Fruit fly (Drosophila melanogaster) whole organism, embryonic: ENCODE results near the gene vsg.

Experiments
- BEAF-32 ChIP-seq: fragments of 200-800 bp; sonication (Bioruptor generic); optimal IDR thresholded peaks from 3 replicates; lab custom pipeline; 2017; ENCODE audit warnings: missing biosample characterization, missing genetic modification characterization, mild to moderate bottlenecking, moderate library complexity, missing genetic modification reagents
- Bdp1 ChIP-seq: fragments of 200-800 bp; sonication (Bioruptor generic); optimal IDR thresholded peaks from 3 replicates; lab custom pipeline; 2016; ENCODE audit warnings: missing biosample characterization, missing genetic modification characterization
- CG10209 ChIP-seq: fragments of 200-800 bp; sonication (Bioruptor generic); optimal IDR thresholded peaks from 3 replicates; lab custom pipeline; 2017; ENCODE audit warnings: missing biosample characterization, mild to moderate bottlenecking, missing genetic modification characterization, missing genetic modification reagents
- CG11247 ChIP-seq: fragments of 200-800 bp; sonication (Bioruptor generic); IDR thresholded peaks from 2 replicates; pipeline ENCODE4 v1.3.6; 2022; ENCODE audit warnings: missing biosample characterization, missing genetic modification characterization
- CG12104 ChIP-seq: fragments of 200-800 bp; sonication (Bioruptor generic); optimal IDR thresholded peaks from 3 replicates; lab custom pipeline; 2016; ENCODE audit warnings: missing biosample characterization, missing genetic modification characterization
- CG14050 ChIP-seq: fragments of 200-800 bp; sonication (Bioruptor generic); IDR thresholded peaks from 3 replicates; pipeline ENCODE4 v1.3.6; 2022; ENCODE audit warnings: missing biosample characterization, missing genetic modification characterization
- CG16815 ChIP-seq: fragments of 200-800 bp; sonication (Bioruptor generic); optimal IDR thresholded peaks from 3 replicates; lab custom pipeline; 2017; ENCODE audit warnings: missing biosample characterization, mild to moderate bottlenecking, missing genetic modification characterization
- CG17361 ChIP-seq: fragments of 200-800 bp; sonication (Bioruptor generic); IDR thresholded peaks from 3 replicates; pipeline ENCODE4 v1.3.6; 2022; ENCODE audit warnings: missing biosample characterization, missing genetic modification characterization
- CG2129 ChIP-seq: fragments of 200-800 bp; sonication (Bioruptor generic); IDR thresholded peaks from 2 replicates; pipeline ENCODE4 v1.3.6; 2022; ENCODE audit warnings: missing biosample characterization, missing genetic modification characterization; ENCODE audit not compliant: partially characterized antibody
- CG2678 ChIP-seq: fragments of 200-800 bp; sonication (Bioruptor generic); optimal IDR thresholded peaks from 3 replicates; lab custom pipeline; 2019; ENCODE audit warnings: missing biosample characterization, mild to moderate bottlenecking, missing genetic modification characterization, moderate library complexity
- CG32767 ChIP-seq: fragments of 200-800 bp; sonication (Bioruptor generic); IDR thresholded peaks from 2 replicates; pipeline ENCODE4 v1.3.6; 2022; ENCODE audit warnings: missing biosample characterization, missing genetic modification characterization
- CG33557 ChIP-seq: fragments of 200-800 bp; sonication (Bioruptor generic); optimal IDR thresholded peaks from 2 replicates; lab custom pipeline; 2019; ENCODE audit warnings: missing biosample characterization, mild to moderate bottlenecking, missing genetic modification characterization, moderate library complexity
- CG4360 ChIP-seq: fragments of 200-800 bp; sonication (Bioruptor generic); IDR thresholded peaks from 2 replicates; pipeline ENCODE4 v1.3.6; 2022; ENCODE audit warnings: missing biosample characterization, missing genetic modification characterization
- CG5180 ChIP-seq: fragments of 200-800 bp; sonication (Bioruptor generic); optimal IDR thresholded peaks from 3 replicates; lab custom pipeline; 2017; ENCODE audit warnings: missing biosample characterization, missing genetic modification characterization, mild to moderate bottlenecking, moderate library complexity, missing genetic modification reagents
- CG6854 ChIP-seq: fragments of 200-800 bp; sonication (Bioruptor generic); optimal IDR thresholded peaks from 3 replicates; lab custom pipeline; 2017; ENCODE audit warnings: missing biosample characterization, mild to moderate bottlenecking, missing genetic modification characterization
- CG8359 ChIP-seq: fragments of 200-800 bp; sonication (Bioruptor generic); optimal IDR thresholded peaks from 2 replicates; lab custom pipeline; 2017; ENCODE audit warnings: missing biosample characterization, mild to moderate bottlenecking, missing genetic modification characterization, borderline replicate concordance
- CG8388 ChIP-seq: fragments of 200-800 bp; sonication (Bioruptor generic); optimal IDR thresholded peaks from 2 replicates; lab custom pipeline; 2019; ENCODE audit warnings: missing biosample characterization, mild to moderate bottlenecking, missing genetic modification characterization, moderate library complexity
- D19A ChIP-seq: fragments of 200-800 bp; optimal IDR thresholded peaks from 3 replicates; lab custom pipeline; 2019; ENCODE audit warnings: missing biosample characterization, mild to moderate bottlenecking, missing genetic modification characterization, moderate library complexity
- HLH4C ChIP-seq: fragments of 200-800 bp; sonication (Bioruptor generic); IDR thresholded peaks from 3 replicates; pipeline ENCODE4 v1.3.6; 2022; ENCODE audit warnings: missing biosample characterization, missing genetic modification characterization; ENCODE audit not compliant: partially characterized antibody
- Hmx ChIP-seq: fragments of 200-800 bp; sonication (Bioruptor generic); optimal IDR thresholded peaks from 2 replicates; lab custom pipeline; 2016; ENCODE audit warnings: missing biosample characterization, missing genetic modification characterization
- Kr ChIP-seq: fragments of 200-800 bp; sonication (Bioruptor generic); optimal IDR thresholded peaks from 2 replicates; lab custom pipeline; 2017; ENCODE audit warnings: missing biosample characterization, mild to moderate bottlenecking, missing genetic modification characterization
- MESR4 ChIP-seq: fragments of 200-800 bp; sonication (Bioruptor generic); optimal IDR thresholded peaks from 2 replicates; lab custom pipeline; 2018; ENCODE audit warnings: missing biosample characterization, mild to moderate bottlenecking, missing genetic modification characterization, moderate library complexity
- NK7.1 ChIP-seq: fragments of 200-800 bp; sonication (Bioruptor generic); optimal IDR thresholded peaks from 3 replicates; lab custom pipeline; 2016; ENCODE audit warnings: missing biosample characterization, missing genetic modification characterization
- Nf-YC ChIP-seq: fragments of 200-800 bp; optimal IDR thresholded peaks from 3 replicates; lab custom pipeline; 2019; ENCODE audit warnings: missing biosample characterization, mild to moderate bottlenecking, missing genetic modification characterization, moderate library complexity
- Ptx1 ChIP-seq: fragments of 200-800 bp; sonication (Bioruptor generic); IDR thresholded peaks from 2 replicates; pipeline ENCODE4 v1.3.6; 2022; ENCODE audit warnings: missing biosample characterization, missing genetic modification characterization
- Ssrp ChIP-seq: fragments of 200-800 bp; sonication (Bioruptor generic); optimal IDR thresholded peaks from 2 replicates; lab custom pipeline; 2018; ENCODE audit warnings: missing biosample characterization, mild to moderate bottlenecking, missing genetic modification characterization, moderate library complexity
- Trl ChIP-seq, 3 experiments: fragments of >200 bp in 2 of 3; fragments of 200-800 bp in 1 of 3; sonication (Bioruptor generic) in 1 of 3; optimal IDR thresholded peaks; 2 replicates in 1 of 3; 3 replicates in 2 of 3; lab custom pipeline; 2016 to 2017; ENCODE audit warnings: missing biosample characterization in 1 of 3, missing genetic modification characterization in 1 of 3
- bbx ChIP-seq: fragments of 200-800 bp; sonication (Bioruptor generic); IDR thresholded peaks from 2 replicates; pipeline ENCODE4 v1.3.6; 2022; ENCODE audit warnings: missing biosample characterization, missing genetic modification characterization; ENCODE audit not compliant: partially characterized antibody
- bcd ChIP-seq: fragments of 200-800 bp; sonication (Bioruptor generic); optimal IDR thresholded peaks from 2 replicates; lab custom pipeline; 2017; ENCODE audit warnings: missing biosample characterization, mild to moderate bottlenecking, missing genetic modification characterization
- bowl ChIP-seq: fragments of 200-800 bp; sonication (Bioruptor generic); IDR thresholded peaks from 2 replicates; pipeline ENCODE4 v1.3.6; 2022; ENCODE audit warnings: missing biosample characterization, missing genetic modification characterization
- bsh ChIP-seq, 2 experiments: fragments of 200-800 bp; sonication (Bioruptor generic); optimal IDR thresholded peaks; 2 replicates each; lab custom pipeline; 2017 to 2018; ENCODE audit warnings: mild to moderate bottlenecking in 2 of 2, missing biosample characterization in 2 of 2, missing genetic modification characterization in 2 of 2, moderate library complexity in 1 of 2
- crc ChIP-seq: fragments of 200-800 bp; sonication (Bioruptor generic); optimal IDR thresholded peaks from 2 replicates; lab custom pipeline; 2016; ENCODE audit warnings: missing biosample characterization, missing genetic modification characterization
- dm ChIP-seq: fragments of 200-800 bp; sonication (Bioruptor generic); optimal IDR thresholded peaks from 3 replicates; lab custom pipeline; 2016; ENCODE audit warnings: missing biosample characterization, missing genetic modification characterization
- exex ChIP-seq: fragments of 200-800 bp; sonication (Bioruptor generic); optimal IDR thresholded peaks from 4 replicates; lab custom pipeline; 2018; ENCODE audit warnings: missing biosample characterization, mild to moderate bottlenecking, missing genetic modification characterization, moderate library complexity
- gt ChIP-seq: fragments of 200-800 bp; sonication (Bioruptor generic); IDR thresholded peaks from 2 replicates; pipeline ENCODE4 v1.3.6; 2022; ENCODE audit warnings: missing biosample characterization, missing genetic modification characterization
- jing ChIP-seq: fragments of 200-800 bp; sonication (Bioruptor generic); optimal IDR thresholded peaks from 2 replicates; lab custom pipeline; 2018; ENCODE audit warnings: missing biosample characterization, mild to moderate bottlenecking, missing genetic modification characterization
- kay ChIP-seq: fragments of 200-800 bp; sonication (Bioruptor generic); optimal IDR thresholded peaks from 2 replicates; lab custom pipeline; 2016; ENCODE audit warnings: missing biosample characterization, missing genetic modification characterization
- lilli ChIP-seq: fragments of 200-800 bp; sonication (Bioruptor generic); optimal IDR thresholded peaks from 3 replicates; lab custom pipeline; 2016; ENCODE audit warnings: missing biosample characterization, missing genetic modification characterization
- org-1 ChIP-seq: fragments of 200-800 bp; sonication (Bioruptor generic); optimal IDR thresholded peaks from 2 replicates; lab custom pipeline; 2017; ENCODE audit warnings: missing biosample characterization, missing genetic modification characterization
- pho ChIP-seq: fragments of 200-800 bp; sonication (Bioruptor generic); optimal IDR thresholded peaks from 2 replicates; lab custom pipeline; 2016; ENCODE audit warnings: missing biosample characterization, missing genetic modification characterization
- prd ChIP-seq, 3 experiments: fragments of >200 bp in 2 of 3; fragments of 200-800 bp in 1 of 3; sonication (Bioruptor generic) in 1 of 3; optimal IDR thresholded peaks in 2 of 3; IDR thresholded peaks in 1 of 3; 2 replicates in 2 of 3; 3 replicates in 1 of 3; pipeline versions ENCODE4 v1.3.6 to Lab custom; 2017 to 2022; ENCODE audit warnings: missing biosample characterization in 1 of 3, missing genetic modification characterization in 1 of 3
- repo ChIP-seq: fragments of 200-800 bp; sonication (Bioruptor generic); optimal IDR thresholded peaks from 2 replicates; lab custom pipeline; 2016; ENCODE audit warnings: missing biosample characterization, missing genetic modification characterization
- sc ChIP-seq, 3 experiments: fragments of >200 bp in 2 of 3; fragments of 200-800 bp in 1 of 3; sonication (Bioruptor generic) in 1 of 3; optimal IDR thresholded peaks; 2 replicates in 2 of 3; 3 replicates in 1 of 3; lab custom pipeline; 2017; ENCODE audit warnings: mild to moderate bottlenecking in 1 of 3, missing biosample characterization in 1 of 3, missing genetic modification characterization in 1 of 3, missing genetic modification reagents in 1 of 3
- sens ChIP-seq: fragments of 200-800 bp; sonication (Bioruptor generic); peaks from one replicate; lab custom pipeline; 2016; ENCODE audit warnings: missing biosample characterization, missing genetic modification characterization
- sna ChIP-seq: fragments of 200-800 bp; sonication (Bioruptor generic); IDR thresholded peaks from 2 replicates; pipeline ENCODE4 v1.3.6; 2022; ENCODE audit warnings: missing biosample characterization, missing genetic modification characterization; ENCODE audit not compliant: partially characterized antibody
- tin ChIP-seq: fragments of 200-800 bp; sonication (Bioruptor generic); optimal IDR thresholded peaks from 3 replicates; lab custom pipeline; 2016; ENCODE audit warnings: missing biosample characterization, missing genetic modification characterization
- twi ChIP-seq: fragments of 200-800 bp; optimal IDR thresholded peaks from 2 replicates; lab custom pipeline; 2019; ENCODE audit warnings: missing biosample characterization, mild to moderate bottlenecking, missing genetic modification characterization, moderate library complexity
- wdn ChIP-seq: fragments of 200-800 bp; sonication (Bioruptor generic); IDR thresholded peaks from 2 replicates; pipeline ENCODE4 v1.3.6; 2022; ENCODE audit warnings: missing biosample characterization, missing genetic modification characterization
- yki ChIP-seq: fragments of >200 bp; optimal IDR thresholded peaks from 3 replicates; lab custom pipeline; 2018

Gene vsg

dm6 chr3L:9744060-9744549 is 30.0 kb downstream of the vsg start (continued):
- peak; percentile 96 for TF ChIP-seq sens (GFP tag; lab: Kevin White, UChicago)
- TF ChIP-seq CG16815 (GFP tag; lab: Kevin White, UChicago): peak; percentile 46
- peak; percentile 86 for TF ChIP-seq CG8388
- peak; percentile 95 for TF ChIP-seq tin (GFP tag; lab: Kevin White, UChicago)
- TF ChIP-seq crc (GFP tag; lab: Kevin White, UChicago): no peak
- TF ChIP-seq jing (GFP tag; lab: Kevin White, UChicago): peak; percentile 36
- no peak for TF ChIP-seq MESR4 (GFP tag; lab: Kevin White, UChicago)
- TF ChIP-seq bcd: peak; percentile 86
- TF ChIP-seq CG2678 (tag; lab: Kevin White, UChicago): peak; percentile 87
- TF ChIP-seq dm: peak; percentile 7
- TF ChIP-seq prd (optimal IDR thresholded peaks at IDR 0.05; lab: Kevin White, UChicago): no peak
- peak; percentile 86 for TF ChIP-seq prd (GFP tag; IDR thresholded peaks at IDR 0.05; lab: Robert Waterston, UW)
- peak; percentile 87 for TF ChIP-seq repo (GFP tag; lab: Kevin White, UChicago)
- no peak for TF ChIP-seq bbx (GFP tag; lab: Robert Waterston, UW)
- TF ChIP-seq Trl (optimal IDR thresholded peaks at IDR 0.05; lab: Kevin White, UChicago): no peak
- TF ChIP-seq Trl (GFP tag; optimal IDR thresholded peaks at IDR 0.05; lab: Kevin White, UChicago): peak; percentile 82
- peak; percentile 74 to 83 for TF ChIP-seq bsh (GFP tag; optimal IDR thresholded peaks at IDR 0.05; lab: Kevin White, UChicago)
- TF ChIP-seq wdn: peak; percentile 63
- TF ChIP-seq D19A: peak; percentile 92
- TF ChIP-seq CG12104 (GFP tag; lab: Kevin White, UChicago): peak; percentile 86
- TF ChIP-seq Bdp1 (GFP tag; lab: Kevin White, UChicago): peak; percentile 5
- TF ChIP-seq bowl (GFP tag; lab: Robert Waterston, UW): peak; percentile 60; the same call in 1 of the 2 replicates
- peak; percentile 63 for TF ChIP-seq CG14050 (GFP tag; lab: Robert Waterston, UW)
- TF ChIP-seq Kr (GFP tag; lab: Kevin White, UChicago): no peak
- no peak for TF ChIP-seq exex (tag; lab: Kevin White, UChicago)
- TF ChIP-seq CG11247 (GFP tag; lab: Robert Waterston, UW): peak; percentile 77
- TF ChIP-seq CG17361: peak; percentile 99
- TF ChIP-seq gt (GFP tag; lab: Robert Waterston, UW): no peak
- peak; percentile 81 for TF ChIP-seq CG32767
- TF ChIP-seq CG2129 (GFP tag; lab: Robert Waterston, UW): no peak
- peak; percentile 86 for TF ChIP-seq Nf-YC (tag; lab: Kevin White, UChicago)
- TF ChIP-seq Ssrp (tag; lab: Kevin White, UChicago): peak; percentile 74
- TF ChIP-seq yki: no peak
- TF ChIP-seq sna (GFP tag; lab: Robert Waterston, UW): no peak
- TF ChIP-seq pho (GFP tag; lab: Kevin White, UChicago): peak; percentile 38
- peak; percentile 91 for TF ChIP-seq NK7.1 (GFP tag; lab: Kevin White, UChicago)
- TF ChIP-seq sc (optimal IDR thresholded peaks at IDR 0.05; lab: Kevin White, UChicago): no peak
- TF ChIP-seq sc (GFP tag; optimal IDR thresholded peaks at IDR 0.05; lab: Kevin White, UChicago): peak; percentile 58
- TF ChIP-seq CG5180 (GFP tag; lab: Kevin White, UChicago): peak; percentile 87
- peak; percentile 72 for TF ChIP-seq CG33557 (GFP tag; lab: Kevin White, UChicago)
- TF ChIP-seq Ptx1: peak; percentile 92
- peak; percentile 58 for TF ChIP-seq twi (tag; lab: Kevin White, UChicago)
- peak; percentile 72 for TF ChIP-seq lilli (GFP tag; lab: Kevin White, UChicago)
- peak; percentile 47; the same call in 1 of the 2 replicates for TF ChIP-seq CG4360 (GFP tag; lab: Robert Waterston, UW)
- TF ChIP-seq Hmx: peak; percentile 19
- no peak for TF ChIP-seq HLH4C (GFP tag; lab: Robert Waterston, UW)
- TF ChIP-seq CG10209 (GFP tag; lab: Kevin White, UChicago): peak; percentile 75
- TF ChIP-seq kay: peak; percentile 56
- peak; percentile 65 for TF ChIP-seq CG6854 (GFP tag; lab: Kevin White, UChicago)
- peak; percentile 83 for TF ChIP-seq org-1
- peak; percentile 76 for TF ChIP-seq CG8359 (GFP tag; lab: Kevin White, UChicago)
- TF ChIP-seq BEAF-32 (GFP tag; lab: Kevin White, UChicago): no peak
